2 worm cellular contexts compared by ENCODE assay signal in the genomic region with DNA sequence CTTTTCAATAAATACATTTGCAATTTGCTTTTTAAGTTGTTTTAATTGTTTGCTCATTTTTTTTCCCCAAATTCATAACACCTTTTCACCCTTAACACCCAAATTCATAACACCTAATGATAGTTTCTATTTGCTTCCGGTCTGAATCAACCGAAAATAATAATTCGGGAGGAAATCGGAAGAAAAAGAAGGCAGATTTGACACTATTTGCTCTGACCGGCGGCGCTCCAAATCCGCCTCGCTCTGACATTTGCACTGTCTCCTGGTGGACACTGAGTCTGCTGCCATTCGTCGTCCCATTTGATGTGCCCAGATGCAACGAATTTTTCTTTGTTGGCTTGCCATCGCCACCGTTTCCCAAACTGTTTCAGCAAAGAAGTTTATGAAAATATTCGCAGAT.
TF ChIP-seq lines count a peak whose summit lies in the region.

Gene pqn-67 (plus strand): TSS at position 301 of the 400 bp plus-strand sequence.

TF ChIP-seq in whole organism, L3 larva, 47 proteins besides CTCF, POLR2A, EP300 and RAD21:
- TF ChIP-seq elt-2 (tag; optimal IDR thresholded peaks at IDR 0.05; lab: Kevin White, UChicago) (peak; percentile 22), tbx-2 (tag; optimal IDR thresholded peaks at IDR 0.05; lab: Kevin White, UChicago) (no peak), hmg-11 (tag; optimal IDR thresholded peaks at IDR 0.05; lab: Kevin White, UChicago) (no peak), nhr-67 (tag; optimal IDR thresholded peaks at IDR 0.05; lab: Kevin White, UChicago) (no peak)

TF ChIP-seq in whole organism, L4 larva, 104 proteins besides CTCF, POLR2A, EP300 and RAD21:
- TF ChIP-seq D1046.2 (GFP tag; IDR thresholded peaks at IDR 0.05; lab: Robert Waterston, UW) (no peak), nhr-42 (GFP tag; IDR thresholded peaks at IDR 0.05; lab: Robert Waterston, UW) (no peak), spr-3 (GFP tag; optimal IDR thresholded peaks at IDR 0.05; lab: Kevin White, UChicago) (no peak), dmd-8 (GFP tag; IDR thresholded peaks at IDR 0.05; lab: Robert Waterston, UW) (0 out of 2 replicates have a peak, but pooled peaks have one; percentile 29), zfp-3 (GFP tag; conservative IDR thresholded peaks at IDR 0.05; lab: Robert Waterston, UW) (0 out of 2 replicates have a peak, but pooled peaks have one; percentile 17)
